Worm (Caenorhabditis elegans) whole organism, early embryonic: ENCODE measurements around the gene H06I04.6.
A peak's percentile ranks its signal among the peaks of the same experiment; 100 is the strongest.

Experiments used
- B0310.2 ChIP-seq: sonication (generic microtip); optimal IDR thresholded peaks from 2 replicates; lab custom pipeline; 2016; ENCODE audit warnings: mild to moderate bottlenecking, missing genetic modification characterization, missing compliant biosample characterization
- F13C5.2 ChIP-seq: sonication (generic microtip); optimal IDR thresholded peaks from 2 replicates; lab custom pipeline; 2017; ENCODE audit warnings: mild to moderate bottlenecking, missing genetic modification characterization, inconsistent platforms, missing compliant biosample characterization
- aly-1 ChIP-seq: sonication (generic microtip); optimal IDR thresholded peaks from 2 replicates; lab custom pipeline; 2016; ENCODE audit warnings: missing genetic modification characterization, missing compliant biosample characterization
- ama-1 ChIP-seq: fragments of 150-350 bp; optimal IDR thresholded peaks from 2 replicates; lab custom pipeline; 2014
- ceh-13 ChIP-seq: fragments of 200-800 bp; sonication (Bioruptor generic); optimal IDR thresholded peaks from 2 replicates; lab custom pipeline; 2018; ENCODE audit warnings: mild to moderate bottlenecking, missing genetic modification characterization, missing compliant biosample characterization
- ceh-36 ChIP-seq: sonication (generic microtip); optimal IDR thresholded peaks from 2 replicates; lab custom pipeline; 2016; ENCODE audit warnings: missing genetic modification characterization, inconsistent platforms, missing compliant biosample characterization
- ets-7 ChIP-seq: sonication (generic microtip); optimal IDR thresholded peaks from 2 replicates; lab custom pipeline; 2016; ENCODE audit warnings: missing genotype, missing genetic modification characterization, missing compliant biosample characterization
- flt-1 ChIP-seq: fragments of 200-800 bp; sonication (Bioruptor generic); IDR thresholded peaks from 2 replicates; pipeline ENCODE4 v1.3.6; 2022; ENCODE audit warnings: missing genetic modification characterization, missing compliant biosample characterization
- hmbx-1 ChIP-seq: sonication (generic microtip); optimal IDR thresholded peaks from 2 replicates; lab custom pipeline; 2016; ENCODE audit warnings: mild to moderate bottlenecking, missing genetic modification characterization, missing compliant biosample characterization
- hmg-4 ChIP-seq: fragments of 200-800 bp; sonication (Bioruptor generic); optimal IDR thresholded peaks from 2 replicates; lab custom pipeline; 2018; ENCODE audit warnings: mild to moderate bottlenecking, missing genetic modification characterization, missing compliant biosample characterization
- hnd-1 ChIP-seq: sonication (generic microtip); optimal IDR thresholded peaks from 2 replicates; lab custom pipeline; 2016; ENCODE audit warnings: missing genetic modification characterization, missing compliant biosample characterization
- pes-1 ChIP-seq: fragments of 200-800 bp; sonication (Bioruptor generic); IDR thresholded peaks from 2 replicates; pipeline ENCODE4 v1.3.6; 2022; ENCODE audit warnings: missing genetic modification reagents, missing genetic modification characterization, missing compliant biosample characterization
- scrt-1 ChIP-seq: fragments of 200-800 bp; sonication (Bioruptor generic); IDR thresholded peaks from 2 replicates; pipeline ENCODE4 v1.3.6; 2022; ENCODE audit warnings: missing genetic modification characterization, missing compliant biosample characterization
- sea-1 ChIP-seq: fragments of 200-800 bp; sonication (Bioruptor generic); conservative IDR thresholded peaks from 2 replicates; pipeline ENCODE4 v1.3.6; 2022; ENCODE audit warnings: missing genetic modification characterization, missing compliant biosample characterization
- tbx-11 ChIP-seq: fragments of 200-800 bp; sonication (Bioruptor generic); IDR thresholded peaks from 2 replicates; pipeline ENCODE4 v1.3.6; 2022; ENCODE audit warnings: missing genetic modification characterization, missing compliant biosample characterization
- tbx-37 ChIP-seq: fragments of 200-800 bp; sonication (Bioruptor generic); conservative IDR thresholded peaks from 2 replicates; pipeline ENCODE4 v1.3.6; 2022; ENCODE audit warnings: missing genetic modification reagents, missing genetic modification characterization, missing compliant biosample characterization
- tra-4 ChIP-seq: sonication (generic microtip); optimal IDR thresholded peaks from 2 replicates; lab custom pipeline; 2017; ENCODE audit warnings: missing genetic modification characterization, missing compliant biosample characterization

The H06I04.6 gene

DNA sequence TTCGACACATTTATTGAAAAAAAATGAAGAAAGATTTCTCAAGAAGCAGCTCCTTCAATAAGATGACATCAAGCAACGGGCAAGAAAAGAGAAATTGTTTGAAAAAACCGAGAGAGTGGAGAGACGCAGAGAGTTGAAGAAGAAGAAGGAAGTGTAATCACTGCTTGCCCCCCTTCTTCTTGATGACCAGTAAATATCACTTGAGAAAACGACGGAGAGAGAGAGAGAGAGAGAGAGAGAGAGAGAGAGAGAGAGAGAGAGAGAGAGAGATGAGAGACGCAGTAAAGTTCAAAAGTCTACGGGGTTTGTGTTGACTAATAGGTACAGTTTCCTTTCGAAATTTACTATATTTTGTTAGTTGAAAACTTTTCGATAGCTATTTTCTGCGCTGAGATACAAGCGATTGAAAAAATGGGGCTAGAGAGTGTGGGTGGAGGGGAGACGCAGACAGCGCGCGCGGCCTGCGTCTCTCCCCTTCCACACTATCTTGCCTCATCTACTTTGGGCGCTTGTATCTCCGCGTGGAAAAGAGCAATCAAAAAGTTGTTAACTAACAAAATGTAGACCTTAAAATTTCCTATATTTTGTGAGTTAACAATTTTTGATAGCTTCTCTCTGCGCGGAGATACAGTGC lies 1.9 kb upstream of the H06I04.6 start:
- TF ChIP-seq B0310.2 (tag; lab: Kevin White, UChicago) (no peak), ceh-36 (tag; lab: Kevin White, UChicago) (no peak), F13C5.2 (tag; lab: Kevin White, UChicago) (no peak), ama-1 (lab: Kevin White, UChicago) (no peak), tbx-11 (GFP tag; lab: Robert Waterston, UW) (no peak), flt-1 (GFP tag; lab: Robert Waterston, UW) (no peak), hnd-1 (no peak), pes-1 (no peak), ets-7 (tag; lab: Kevin White, UChicago) (no peak), ceh-13 (no peak), sea-1 (GFP tag; lab: Robert Waterston, UW) (no peak), tra-4 (tag; lab: Kevin White, UChicago) (no peak), hmbx-1 (tag; lab: Kevin White, UChicago) (no peak), scrt-1 (GFP tag; lab: Robert Waterston, UW) (no peak), aly-1 (tag; lab: Kevin White, UChicago) (no peak), tbx-37 (no peak), hmg-4 (GFP tag; lab: Kevin White, UChicago) (no peak)

DNA sequence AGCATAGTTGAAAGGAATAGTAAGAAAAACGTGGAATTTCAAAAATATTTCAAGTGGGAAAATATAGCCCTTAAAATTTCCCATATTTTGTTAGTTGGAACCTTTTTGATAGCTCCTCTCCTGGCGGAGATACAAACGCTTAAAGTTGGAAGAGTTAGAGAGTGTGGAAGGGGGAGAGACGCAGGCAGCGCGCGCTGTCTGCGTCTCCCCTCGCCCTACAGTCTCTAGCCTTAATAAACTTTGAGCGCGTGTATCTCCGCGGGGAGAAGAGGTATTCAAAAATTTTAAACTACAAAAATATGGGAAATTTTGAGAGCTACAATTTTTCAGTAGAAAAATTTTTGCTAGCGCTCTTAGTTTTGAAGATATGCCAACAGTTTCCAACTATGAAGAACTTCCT lies 423 bp upstream of the H06I04.6 start:
- TF ChIP-seq tbx-11 (GFP tag; lab: Robert Waterston, UW) (no peak), B0310.2 (tag; lab: Kevin White, UChicago) (no peak), hmbx-1 (tag; lab: Kevin White, UChicago) (no peak), ets-7 (tag; lab: Kevin White, UChicago) (no peak), F13C5.2 (tag; lab: Kevin White, UChicago) (no peak), flt-1 (GFP tag; lab: Robert Waterston, UW) (no peak), sea-1 (GFP tag; lab: Robert Waterston, UW) (no peak), ceh-13 (no peak), hnd-1 (no peak), ama-1 (lab: Kevin White, UChicago) (no peak), hmg-4 (GFP tag; lab: Kevin White, UChicago) (no peak), scrt-1 (GFP tag; lab: Robert Waterston, UW) (no peak), tbx-37 (no peak), aly-1 (tag; lab: Kevin White, UChicago) (no peak), tra-4 (tag; lab: Kevin White, UChicago) (no peak), ceh-36 (tag; lab: Kevin White, UChicago) (no peak)

DNA sequence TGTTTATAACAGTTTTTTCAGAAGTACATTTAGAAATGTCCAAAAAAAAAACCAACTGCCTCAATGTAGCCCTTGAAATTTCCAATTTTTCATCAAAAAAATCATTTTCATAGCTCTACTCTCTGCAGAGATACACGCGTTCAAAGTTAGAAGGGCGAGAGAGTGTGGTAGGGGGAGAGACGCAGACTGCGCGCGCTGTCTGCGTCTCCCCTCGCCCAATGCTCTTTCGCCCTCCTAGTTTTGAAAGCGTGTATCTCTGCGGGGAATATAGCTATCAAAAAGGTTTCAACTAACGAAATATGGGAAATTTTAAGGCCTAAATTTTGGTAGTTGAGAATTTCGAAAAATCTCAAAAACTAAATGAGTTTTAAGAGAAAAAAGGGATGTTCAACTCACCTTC lies 578 bp downstream of the H06I04.6 start:
- no peak for TF ChIP-seq ceh-13
- TF ChIP-seq ets-7 (tag; lab: Kevin White, UChicago), result no peak
- TF ChIP-seq pes-1, result no peak
- TF ChIP-seq tra-4 (tag; lab: Kevin White, UChicago), result no peak
- no peak for TF ChIP-seq scrt-1 (GFP tag; lab: Robert Waterston, UW)
- TF ChIP-seq tbx-11 (GFP tag; lab: Robert Waterston, UW), result no peak
- TF ChIP-seq aly-1 (tag; lab: Kevin White, UChicago), result no peak
- no peak for TF ChIP-seq ceh-36 (tag; lab: Kevin White, UChicago)
- TF ChIP-seq hnd-1, result no peak
- TF ChIP-seq sea-1 (GFP tag; lab: Robert Waterston, UW), result no peak

DNA sequence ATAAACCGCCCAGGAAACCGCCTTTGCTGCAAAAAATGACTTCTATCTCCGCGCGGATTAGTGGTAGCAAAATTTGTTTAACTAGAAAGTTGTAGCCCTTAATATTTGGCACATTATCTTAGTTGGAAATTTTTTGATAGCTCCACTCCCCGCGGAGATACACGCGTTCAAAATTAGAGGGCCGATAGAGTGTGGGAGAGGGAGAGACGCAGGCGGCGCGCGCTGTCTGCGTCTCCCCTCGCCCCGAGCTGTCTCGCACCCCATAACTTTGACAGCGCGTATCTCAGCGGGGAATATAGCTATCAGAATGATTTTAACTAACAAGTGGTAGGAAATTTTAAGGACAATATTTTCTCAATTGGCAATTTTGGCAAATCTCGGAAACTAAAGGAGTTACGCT lies 1.1 kb downstream of the H06I04.6 start:
- TF ChIP-seq B0310.2 (tag; lab: Kevin White, UChicago) (no peak), pes-1 (no peak), tbx-37 (no peak), hnd-1 (no peak), ets-7 (tag; lab: Kevin White, UChicago) (no peak), tbx-11 (GFP tag; lab: Robert Waterston, UW) (no peak), aly-1 (tag; lab: Kevin White, UChicago) (no peak), sea-1 (GFP tag; lab: Robert Waterston, UW) (no peak), flt-1 (GFP tag; lab: Robert Waterston, UW) (no peak), tra-4 (tag; lab: Kevin White, UChicago) (no peak), scrt-1 (GFP tag; lab: Robert Waterston, UW) (no peak), hmg-4 (GFP tag; lab: Kevin White, UChicago) (no peak), F13C5.2 (tag; lab: Kevin White, UChicago) (no peak), ceh-13 (no peak), hmbx-1 (tag; lab: Kevin White, UChicago) (no peak)

DNA sequence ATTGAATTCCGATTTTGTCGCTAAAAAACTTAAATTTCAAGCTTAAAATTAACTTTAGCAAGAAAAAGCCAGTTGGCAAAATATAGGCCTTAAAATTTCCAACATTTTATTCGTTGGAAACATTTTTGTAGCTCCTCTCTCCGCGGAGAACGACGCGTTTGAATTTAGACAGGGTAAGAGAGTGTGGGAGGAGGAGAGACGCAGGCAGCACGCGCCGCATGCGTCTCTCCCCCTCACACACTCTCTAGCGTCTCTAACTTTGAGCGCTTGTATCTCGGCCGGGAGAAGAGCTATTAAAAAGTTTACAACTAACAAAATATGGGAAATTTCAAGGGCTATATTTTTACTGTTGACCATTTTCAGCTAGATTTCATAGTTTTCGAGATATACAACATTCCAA lies 2.9 kb downstream of the H06I04.6 start:
- 0 out of 2 replicates have a peak, but pooled peaks have one; percentile 14 for TF ChIP-seq pes-1
- no peak for TF ChIP-seq B0310.2 (tag; lab: Kevin White, UChicago)

DNA sequence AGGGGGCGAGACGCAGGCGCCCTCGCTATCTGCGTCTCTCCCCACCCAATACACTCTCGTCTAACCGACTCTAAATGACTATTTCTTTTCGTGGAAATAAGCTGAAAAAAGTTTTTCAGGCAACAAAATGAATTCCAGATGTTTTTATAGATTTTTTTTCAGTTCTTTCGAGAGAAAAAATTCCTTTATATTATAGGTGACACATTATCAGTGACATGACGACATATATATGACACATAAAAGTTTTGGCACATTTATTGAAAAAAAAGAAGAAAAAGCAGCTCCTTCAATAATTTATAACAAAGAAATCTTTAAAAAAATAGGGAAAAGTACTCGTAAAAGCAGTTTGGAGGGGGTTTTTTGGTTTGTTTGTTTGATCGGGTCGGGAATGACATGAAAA lies 3.9 kb downstream of the H06I04.6 start, which contains the start of gene fipr-29:
Gene fipr-29 (minus strand): TSS at position 101 of the 400 bp plus-strand sequence.
- TF ChIP-seq hnd-1, result no peak
- TF ChIP-seq ceh-36 (tag; lab: Kevin White, UChicago), result no peak
- TF ChIP-seq scrt-1 (GFP tag; lab: Robert Waterston, UW), result no peak
- no peak for TF ChIP-seq hmg-4 (GFP tag; lab: Kevin White, UChicago)
- TF ChIP-seq B0310.2 (tag; lab: Kevin White, UChicago), result no peak
- no peak for TF ChIP-seq ceh-13
- TF ChIP-seq tra-4 (tag; lab: Kevin White, UChicago), result no peak
- TF ChIP-seq sea-1 (GFP tag; lab: Robert Waterston, UW), result no peak
- no peak for TF ChIP-seq flt-1 (GFP tag; lab: Robert Waterston, UW)
- TF ChIP-seq F13C5.2 (tag; lab: Kevin White, UChicago), result no peak
- TF ChIP-seq tbx-11 (GFP tag; lab: Robert Waterston, UW), result no peak
- TF ChIP-seq hmbx-1 (tag; lab: Kevin White, UChicago), result no peak

DNA sequence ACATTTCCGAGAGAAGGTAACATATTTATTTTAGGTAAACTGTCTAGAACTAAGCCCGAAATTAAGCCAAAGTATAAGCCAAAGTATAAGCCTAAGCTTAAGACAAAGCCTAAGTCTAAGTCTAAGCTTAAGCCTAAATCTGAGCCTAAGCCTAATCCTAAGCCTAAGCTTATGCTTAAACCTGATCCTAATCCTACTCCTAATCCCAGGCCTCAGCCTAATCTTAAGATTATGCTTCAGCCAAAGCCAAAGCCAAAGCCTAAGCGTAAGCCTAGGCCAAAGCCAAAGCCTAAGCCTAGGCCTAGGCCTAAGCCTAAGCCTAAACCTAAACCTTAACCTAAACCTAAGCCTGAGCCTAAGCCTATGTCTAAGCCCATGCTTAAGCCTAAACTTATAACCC lies 8.3 kb downstream of the H06I04.6 start:
- TF ChIP-seq F13C5.2 (tag; lab: Kevin White, UChicago) (no peak), ceh-36 (tag; lab: Kevin White, UChicago) (peak; percentile 91), ceh-13 (no peak)
